Fruit fly (Drosophila melanogaster): ENCODE data around the gene Sirt2.

Gene Sirt2

DNA sequence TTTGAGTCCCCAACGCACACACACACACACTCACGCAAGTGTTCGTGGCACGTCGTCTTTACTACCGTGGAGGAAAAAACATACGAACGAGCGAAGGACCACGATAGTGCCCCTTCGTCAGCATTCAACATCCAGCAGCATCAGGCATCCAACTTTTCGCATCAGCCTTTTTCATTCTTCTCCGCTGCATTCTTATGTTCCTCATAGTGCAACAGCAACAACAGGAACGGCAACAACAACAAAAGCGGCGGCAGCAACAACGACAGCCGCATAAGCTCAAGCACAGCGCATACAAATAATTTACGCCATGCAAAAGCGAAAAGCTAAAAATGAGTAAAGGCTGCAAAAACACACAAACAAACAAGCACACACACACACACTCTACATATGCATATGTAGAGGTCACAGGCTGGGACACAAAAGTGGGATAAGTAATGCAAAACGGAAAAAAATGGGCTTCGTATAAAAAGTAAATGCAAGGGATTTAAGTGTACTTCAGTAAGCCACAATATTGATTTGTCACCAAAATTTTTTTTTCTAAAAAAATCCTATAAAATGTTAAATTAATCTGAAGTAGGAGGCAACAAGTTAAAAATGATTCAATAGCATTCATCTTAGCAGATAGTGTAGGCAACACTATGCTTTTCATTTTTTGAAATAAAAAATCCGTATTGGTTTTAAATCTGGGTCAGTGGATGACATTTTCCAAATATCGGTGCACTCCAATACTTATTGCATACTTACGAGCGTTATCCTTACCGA, 45.3 kb upstream of the Sirt2 start:
- TF ChIP-seq CrebA (GFP tag; optimal IDR thresholded peaks at IDR 0.05; ENCODE audit: borderline replicate concordance) (no peak), Myc (optimal IDR thresholded peaks at IDR 0.05) (no peak), Hr78 (GFP tag; optimal IDR thresholded peaks at IDR 0.05) (no peak), tai (GFP tag; optimal IDR thresholded peaks at IDR 0.05) (no peak), lola (GFP tag; optimal IDR thresholded peaks at IDR 0.05) (no peak), Rel (GFP tag; optimal IDR thresholded peaks at IDR 0.05) (no peak), Rel (tag; optimal IDR thresholded peaks at IDR 0.05) (no peak), GATAd (GFP tag; optimal IDR thresholded peaks at IDR 0.05) (no peak), brk (GFP tag; optimal IDR thresholded peaks at IDR 0.05) (no peak), sage (GFP tag; optimal IDR thresholded peaks at IDR 0.05) (no peak), jim (GFP tag; optimal IDR thresholded peaks at IDR 0.05) (no peak), fru (GFP tag; optimal IDR thresholded peaks at IDR 0.05) (no peak), Mio (GFP tag; optimal IDR thresholded peaks at IDR 0.05) (no peak), Sp1 (GFP tag; optimal IDR thresholded peaks at IDR 0.05) (peak; percentile 10), Hr83 (GFP tag; optimal IDR thresholded peaks at IDR 0.05; ENCODE audit: poor library complexity, severe bottlenecking) (no peak), Dfd (GFP tag; optimal IDR thresholded peaks at IDR 0.05) (peak; percentile 53), psq (GFP tag; optimal IDR thresholded peaks at IDR 0.05) (peak; percentile 7), h (GFP tag; optimal IDR thresholded peaks at IDR 0.05) (no peak), Abd-B (GFP tag; optimal IDR thresholded peaks at IDR 0.05) (no peak), br (GFP tag; optimal IDR thresholded peaks at IDR 0.05) (no peak), foxo (GFP tag; optimal IDR thresholded peaks at IDR 0.05) (peak in 1 of 2 experiments; percentile 21), pan (optimal IDR thresholded peaks at IDR 0.05) (no peak), dsf (GFP tag; optimal IDR thresholded peaks at IDR 0.05; ENCODE audit: borderline replicate concordance) (no peak), dl (GFP tag; optimal IDR thresholded peaks at IDR 0.05; ENCODE audit: insufficient read depth in 1 of 2, partially characterized antibody in 2 of 2) (no peak), Jra (GFP tag; optimal IDR thresholded peaks at IDR 0.05) (no peak), HLH106 (tag; optimal IDR thresholded peaks at IDR 0.05) (peak; percentile 11), woc (GFP tag; optimal IDR thresholded peaks at IDR 0.05) (peak; percentile 29), CG32264 (GFP tag; optimal IDR thresholded peaks at IDR 0.05) (no peak), sv (GFP tag; optimal IDR thresholded peaks at IDR 0.05) (no peak), N (GFP tag; optimal IDR thresholded peaks at IDR 0.05) (no peak), CG9705 (GFP tag; optimal IDR thresholded peaks at IDR 0.05) (no peak), Hnf4 (GFP tag; optimal IDR thresholded peaks at IDR 0.05) (no peak), dmrt93B (GFP tag; optimal IDR thresholded peaks at IDR 0.05) (no peak), ey (GFP tag; optimal IDR thresholded peaks at IDR 0.05) (peak; percentile 4), rgr (GFP tag; optimal IDR thresholded peaks at IDR 0.05) (no peak), OdsH (GFP tag; optimal IDR thresholded peaks at IDR 0.05) (no peak), Vsx2 (GFP tag; optimal IDR thresholded peaks at IDR 0.05; ENCODE audit: partially characterized antibody) (no peak), usp (GFP tag; optimal IDR thresholded peaks at IDR 0.05) (no peak), Dif (GFP tag; optimal IDR thresholded peaks at IDR 0.05; ENCODE audit: partially characterized antibody) (no peak)

DNA sequence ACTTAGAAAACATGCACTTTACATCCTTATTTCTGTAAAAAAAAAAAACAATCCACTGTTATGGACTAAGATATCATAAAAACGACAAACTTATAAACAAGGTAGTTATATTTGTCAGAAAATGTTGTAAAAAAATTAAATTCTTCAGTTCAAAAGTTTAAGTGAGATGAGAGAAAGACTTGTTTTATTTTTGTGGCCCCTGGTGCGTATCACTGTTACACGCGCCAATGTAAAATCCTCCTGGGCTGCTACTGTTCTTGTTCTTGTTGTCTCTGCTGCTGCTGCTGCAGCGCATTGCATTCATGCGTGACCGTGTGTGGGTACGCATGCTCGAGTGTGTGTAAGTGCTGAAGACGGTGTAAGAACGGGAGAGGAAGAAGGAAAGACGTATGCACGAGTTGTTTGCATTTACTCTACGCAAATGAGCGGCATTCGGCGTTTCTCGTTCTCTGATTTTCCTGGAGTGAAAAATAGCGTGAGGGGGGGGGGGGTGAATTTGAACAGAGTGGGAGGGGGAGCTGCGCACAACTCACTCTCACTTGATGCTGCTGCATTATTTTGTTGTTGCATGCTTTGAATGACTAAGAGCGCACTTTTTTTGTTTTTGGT, 44.6 kb upstream of the Sirt2 start:
- TF ChIP-seq h (GFP tag; optimal IDR thresholded peaks at IDR 0.05) (peak; percentile 1), GATAd (GFP tag; optimal IDR thresholded peaks at IDR 0.05) (no peak)

Data from whole organism, wandering third instar larva.